Worm (Caenorhabditis elegans) whole organism, L1 larva: ENCODE results near the gene pho-10.

Source experiments
- ceh-82 ChIP-seq, 3 experiments: fragments of 150-350 bp in 1 of 3; sonication (generic microtip) in 2 of 3; optimal IDR thresholded peaks; 2 replicates each; lab custom pipeline; 2014 to 2017; ENCODE audit warnings: missing biosample characterization in 3 of 3, missing genetic modification characterization in 3 of 3
- irx-1 ChIP-seq: sonication (generic microtip); optimal IDR thresholded peaks from 2 replicates; lab custom pipeline; 2016; ENCODE audit warnings: missing genetic modification characterization, missing compliant biosample characterization
- mef-2 ChIP-seq: fragments of 150-350 bp; optimal IDR thresholded peaks from 2 replicates; lab custom pipeline; 2014; ENCODE audit warnings: missing biosample characterization, missing genetic modification characterization
- mep-1 ChIP-seq: fragments of 150-350 bp; optimal IDR thresholded peaks from 2 replicates; lab custom pipeline; 2014; ENCODE audit warnings: missing biosample characterization, missing genetic modification characterization
- nhr-12 ChIP-seq: sonication (generic microtip); optimal IDR thresholded peaks from 2 replicates; lab custom pipeline; 2017; ENCODE audit warnings: missing biosample characterization, missing genetic modification characterization
- nhr-237 ChIP-seq: fragments of 150-350 bp; optimal IDR thresholded peaks from 2 replicates; lab custom pipeline; 2014; ENCODE audit warnings: missing biosample characterization, missing genetic modification characterization
- nhr-85 ChIP-seq: sonication (generic microtip); peaks from one replicate; lab custom pipeline; 2016; ENCODE audit warnings: missing genetic modification characterization, inconsistent platforms, missing compliant biosample characterization
- pag-3 ChIP-seq: sonication (generic microtip); optimal IDR thresholded peaks from 2 replicates; lab custom pipeline; 2017; ENCODE audit warnings: missing genetic modification characterization, mild to moderate bottlenecking, missing compliant biosample characterization, antibody characterized with exemption, borderline replicate concordance; ENCODE audit not compliant: insufficient read depth
- snpc-4 ChIP-seq: fragments of 150-350 bp; optimal IDR thresholded peaks from 2 replicates; lab custom pipeline; 2014; ENCODE audit warnings: missing biosample characterization, missing genetic modification characterization
- sup-37 ChIP-seq: fragments of 200-800 bp; sonication (Bioruptor generic); optimal IDR thresholded peaks from 2 replicates; lab custom pipeline; 2018; ENCODE audit warnings: mild to moderate bottlenecking, missing genetic modification characterization, missing compliant biosample characterization
- ztf-11 ChIP-seq, 2 experiments: sonication (generic microtip); optimal IDR thresholded peaks; 2 replicates each; lab custom pipeline; 2016 to 2017; ENCODE audit warnings: missing genetic modification characterization in 2 of 2, missing biosample characterization in 1 of 2, missing compliant biosample characterization in 1 of 2

- TF ChIP-seq nhr-85 (tag; lab: Kevin White, UChicago) (no peak), nhr-12 (tag; lab: Kevin White, UChicago) (no peak), nhr-237 (tag; lab: Kevin White, UChicago) (no peak), irx-1 (no peak), ceh-82 (tag; optimal IDR thresholded peaks at IDR 0.05; lab: Kevin White, UChicago) (no peak), snpc-4 (no peak), pag-3 (no peak), ztf-11 (tag; optimal IDR thresholded peaks at IDR 0.05; lab: Kevin White, UChicago) (no peak), mef-2 (tag; lab: Kevin White, UChicago) (no peak), mep-1 (no peak), sup-37 (GFP tag; lab: Kevin White, UChicago) (no peak)
Observed at ce11 chrII:9872961-9873360, 47.4 kb downstream of the pho-10 start, which contains the start of gene chil-8.
